Fruit fly (Drosophila melanogaster) whole organism, embryonic: ENCODE results near the gene CG9986.

Experiments
- Asciz ChIP-seq: fragments of 200-800 bp; sonication (Bioruptor generic); optimal IDR thresholded peaks from 2 replicates; lab custom pipeline; 2017; ENCODE audit warnings: missing biosample characterization, mild to moderate bottlenecking, missing genetic modification characterization, missing genetic modification reagents
- Atf3 ChIP-seq: fragments of 200-800 bp; sonication (Bioruptor generic); optimal IDR thresholded peaks from 3 replicates; lab custom pipeline; 2016; ENCODE audit warnings: missing biosample characterization, missing genetic modification characterization
- Bteb2 ChIP-seq: fragments of 200-800 bp; sonication (Bioruptor generic); optimal IDR thresholded peaks from 2 replicates; lab custom pipeline; 2016; ENCODE audit warnings: missing biosample characterization, missing genetic modification characterization
- CG10209 ChIP-seq: fragments of 200-800 bp; sonication (Bioruptor generic); optimal IDR thresholded peaks from 3 replicates; lab custom pipeline; 2017; ENCODE audit warnings: missing biosample characterization, mild to moderate bottlenecking, missing genetic modification characterization, missing genetic modification reagents
- CG11093 ChIP-seq: fragments of 200-800 bp; sonication (Bioruptor generic); IDR thresholded peaks from 3 replicates; pipeline ENCODE4 v1.3.6; 2022; ENCODE audit warnings: missing biosample characterization, missing genetic modification characterization
- CG11247 ChIP-seq: fragments of 200-800 bp; sonication (Bioruptor generic); IDR thresholded peaks from 2 replicates; pipeline ENCODE4 v1.3.6; 2022; ENCODE audit warnings: missing biosample characterization, missing genetic modification characterization
- CG11696 ChIP-seq: fragments of 200-800 bp; sonication (Bioruptor generic); IDR thresholded peaks from 2 replicates; pipeline ENCODE4 v1.3.6; 2022; ENCODE audit warnings: missing biosample characterization, missing genetic modification characterization
- CG12071 ChIP-seq: fragments of 200-800 bp; sonication (Bioruptor generic); optimal IDR thresholded peaks from 3 replicates; lab custom pipeline; 2018; ENCODE audit warnings: missing biosample characterization, mild to moderate bottlenecking, missing genetic modification characterization
- CG12391 ChIP-seq: fragments of 200-800 bp; sonication (Bioruptor generic); optimal IDR thresholded peaks from 3 replicates; lab custom pipeline; 2018; ENCODE audit warnings: missing biosample characterization, mild to moderate bottlenecking, missing genetic modification characterization, moderate library complexity
- CG15696 ChIP-seq: fragments of 200-800 bp; sonication (Bioruptor generic); optimal IDR thresholded peaks from 2 replicates; lab custom pipeline; 2019; ENCODE audit warnings: missing biosample characterization, mild to moderate bottlenecking, missing genetic modification characterization, moderate library complexity
- CG18262 ChIP-seq: fragments of 200-800 bp; optimal IDR thresholded peaks from 3 replicates; lab custom pipeline; 2019; ENCODE audit warnings: missing biosample characterization, mild to moderate bottlenecking, missing genetic modification characterization, moderate library complexity
- CG2199 ChIP-seq: fragments of 200-800 bp; sonication (Bioruptor generic); IDR thresholded peaks from 3 replicates; pipeline ENCODE4 v1.3.6; 2022; ENCODE audit warnings: missing biosample characterization, missing genetic modification characterization
- CG3281 ChIP-seq: fragments of 200-800 bp; sonication (Bioruptor generic); optimal IDR thresholded peaks from 3 replicates; lab custom pipeline; 2017; ENCODE audit warnings: missing biosample characterization, mild to moderate bottlenecking, missing genetic modification characterization
- CG3726 ChIP-seq: fragments of 200-800 bp; sonication (Bioruptor generic); IDR thresholded peaks from 3 replicates; pipeline ENCODE4, ENCODE4 v1.3.6; 2022; ENCODE audit warnings: missing biosample characterization, missing genetic modification characterization
- CG6272 ChIP-seq: fragments of 200-800 bp; sonication (Bioruptor generic); IDR thresholded peaks from 2 replicates; pipeline ENCODE4 v1.3.6; 2022; ENCODE audit warnings: missing biosample characterization, missing genetic modification characterization
- CG7963 ChIP-seq: fragments of 200-800 bp; sonication (Bioruptor generic); IDR thresholded peaks from 3 replicates; pipeline ENCODE4 v1.3.6; 2022; ENCODE audit warnings: missing biosample characterization, missing genetic modification characterization; ENCODE audit not compliant: partially characterized antibody
- CG8765 ChIP-seq: fragments of 200-800 bp; sonication (Bioruptor generic); IDR thresholded peaks from 2 replicates; pipeline ENCODE4 v1.3.6; 2022; ENCODE audit warnings: missing biosample characterization, missing genetic modification characterization
- Dll ChIP-seq: fragments of 200-800 bp; sonication (Bioruptor generic); IDR thresholded peaks from 4 replicates; pipeline ENCODE4 v1.3.6; 2022; ENCODE audit warnings: missing biosample characterization, missing genetic modification characterization; ENCODE audit not compliant: partially characterized antibody
- Fer3 ChIP-seq: fragments of 200-800 bp; sonication (Bioruptor generic); optimal IDR thresholded peaks from 2 replicates; lab custom pipeline; 2018; ENCODE audit warnings: missing biosample characterization, mild to moderate bottlenecking, missing genetic modification characterization, moderate library complexity
- HLH3B ChIP-seq: fragments of 200-800 bp; sonication (Bioruptor generic); IDR thresholded peaks from 2 replicates; pipeline ENCODE4 v1.3.6; 2022; ENCODE audit warnings: missing biosample characterization, missing genetic modification characterization
- HLH4C ChIP-seq: fragments of 200-800 bp; sonication (Bioruptor generic); IDR thresholded peaks from 3 replicates; pipeline ENCODE4 v1.3.6; 2022; ENCODE audit warnings: missing biosample characterization, missing genetic modification characterization; ENCODE audit not compliant: partially characterized antibody
- MTF-1 ChIP-seq: fragments of 200-800 bp; sonication (Bioruptor generic); optimal IDR thresholded peaks from 2 replicates; lab custom pipeline; 2018; ENCODE audit warnings: missing biosample characterization, mild to moderate bottlenecking, missing genetic modification characterization, borderline replicate concordance
- NC2β ChIP-seq: fragments of 200-800 bp; sonication (Bioruptor generic); optimal IDR thresholded peaks from 2 replicates; lab custom pipeline; 2016; ENCODE audit warnings: missing biosample characterization, missing genetic modification characterization
- NK7.1 ChIP-seq: fragments of 200-800 bp; sonication (Bioruptor generic); optimal IDR thresholded peaks from 3 replicates; lab custom pipeline; 2016; ENCODE audit warnings: missing biosample characterization, missing genetic modification characterization
- Rfx ChIP-seq: fragments of 200-800 bp; sonication (Bioruptor generic); IDR thresholded peaks from 2 replicates; pipeline ENCODE4 v1.3.6; 2022; ENCODE audit warnings: missing biosample characterization, missing genetic modification characterization
- Sox102F ChIP-seq: fragments of 200-800 bp; sonication (Bioruptor generic); optimal IDR thresholded peaks from 2 replicates; lab custom pipeline; 2018; ENCODE audit warnings: missing biosample characterization, mild to moderate bottlenecking, missing genetic modification characterization, moderate library complexity
- Xrp1 ChIP-seq: fragments of 200-800 bp; sonication (Bioruptor generic); IDR thresholded peaks from 2 replicates; pipeline ENCODE4 v1.3.6; 2022; ENCODE audit warnings: missing biosample characterization, missing genetic modification characterization
- ac ChIP-seq: fragments of 200-800 bp; sonication (Bioruptor generic); optimal IDR thresholded peaks from 3 replicates; lab custom pipeline; 2017; ENCODE audit warnings: missing biosample characterization, mild to moderate bottlenecking, missing genetic modification characterization
- ara ChIP-seq: fragments of 200-800 bp; sonication (Bioruptor generic); IDR thresholded peaks from 2 replicates; pipeline ENCODE4 v1.3.6; 2022; ENCODE audit warnings: missing biosample characterization, missing genetic modification characterization
- bigmax ChIP-seq: fragments of 200-800 bp; sonication (Bioruptor generic); optimal IDR thresholded peaks from 2 replicates; lab custom pipeline; 2018; ENCODE audit warnings: missing biosample characterization, mild to moderate bottlenecking, missing genetic modification characterization
- bowl ChIP-seq: fragments of 200-800 bp; sonication (Bioruptor generic); IDR thresholded peaks from 2 replicates; pipeline ENCODE4 v1.3.6; 2022; ENCODE audit warnings: missing biosample characterization, missing genetic modification characterization
- crol ChIP-seq: fragments of 200-800 bp; sonication (Bioruptor generic); IDR thresholded peaks from 2 replicates; pipeline ENCODE4 v1.3.6; 2022; ENCODE audit warnings: missing biosample characterization, missing genetic modification characterization
- ems ChIP-seq: fragments of 200-800 bp; sonication (Bioruptor generic); optimal IDR thresholded peaks from 3 replicates; lab custom pipeline; 2016; ENCODE audit warnings: missing biosample characterization, missing genetic modification characterization
- eyg ChIP-seq: fragments of 200-800 bp; sonication (Bioruptor generic); optimal IDR thresholded peaks from 3 replicates; lab custom pipeline; 2016; ENCODE audit warnings: missing biosample characterization, missing genetic modification characterization
- fd64A ChIP-seq: fragments of 200-800 bp; sonication (Bioruptor generic); optimal IDR thresholded peaks from 3 replicates; lab custom pipeline; 2018; ENCODE audit warnings: missing biosample characterization, mild to moderate bottlenecking, missing genetic modification characterization
- gfzf ChIP-seq: fragments of 200-800 bp; sonication (Bioruptor generic); optimal IDR thresholded peaks from 2 replicates; lab custom pipeline; 2016; ENCODE audit warnings: missing biosample characterization, mild to moderate bottlenecking, missing genetic modification characterization, moderate library complexity
- gsb ChIP-seq: fragments of 200-800 bp; sonication (Bioruptor generic); IDR thresholded peaks from 2 replicates; pipeline ENCODE4 v1.3.6; 2022; ENCODE audit warnings: missing biosample characterization, missing genetic modification characterization
- gsb-n ChIP-seq: fragments of 200-800 bp; sonication (Bioruptor generic); optimal IDR thresholded peaks from 3 replicates; lab custom pipeline; 2018; ENCODE audit warnings: missing biosample characterization, mild to moderate bottlenecking, missing genetic modification characterization
- lola ChIP-seq, 3 experiments: fragments of >200 bp in 2 of 3; fragments of 200-800 bp in 1 of 3; sonication (Bioruptor generic) in 1 of 3; optimal IDR thresholded peaks; 2 replicates each; lab custom pipeline; 2017 to 2019; ENCODE audit warnings: missing biosample characterization in 3 of 3, missing genetic modification characterization in 3 of 3, mild to moderate bottlenecking in 1 of 3, moderate library complexity in 1 of 3
- nau ChIP-seq: fragments of 200-800 bp; sonication (Bioruptor generic); optimal IDR thresholded peaks from 3 replicates; lab custom pipeline; 2017; ENCODE audit warnings: missing biosample characterization, mild to moderate bottlenecking, missing genetic modification characterization, missing genetic modification reagents
- nom ChIP-seq: fragments of 200-800 bp; sonication (Bioruptor generic); optimal IDR thresholded peaks from 2 replicates; lab custom pipeline; 2017; ENCODE audit warnings: missing biosample characterization, missing genetic modification characterization, mild to moderate bottlenecking, moderate library complexity, missing genetic modification reagents
- p53 ChIP-seq: fragments of 200-800 bp; sonication (Bioruptor generic); optimal IDR thresholded peaks from 2 replicates; lab custom pipeline; 2016; ENCODE audit warnings: missing biosample characterization, missing genetic modification characterization
- pan ChIP-seq, 4 experiments: fragments of >200 bp in 3 of 4; fragments of 200-800 bp in 1 of 4; sonication (Bioruptor generic) in 1 of 4; optimal IDR thresholded peaks in 3 of 4; IDR thresholded peaks in 1 of 4; 2 replicates each; pipeline versions ENCODE4 v1.3.6 to Lab custom; 2017 to 2022; ENCODE audit warnings: missing biosample characterization in 2 of 4, missing genetic modification characterization in 2 of 4, mixed read lengths in 1 of 4
- phol ChIP-seq: fragments of 200-800 bp; sonication (Bioruptor generic); optimal IDR thresholded peaks from 3 replicates; lab custom pipeline; 2018; ENCODE audit warnings: missing biosample characterization, mild to moderate bottlenecking, missing genetic modification characterization, moderate library complexity
- ranshi ChIP-seq: fragments of 200-800 bp; sonication (Bioruptor generic); IDR thresholded peaks from 2 replicates; pipeline ENCODE4 v1.3.6; 2022; ENCODE audit warnings: missing biosample characterization, missing genetic modification characterization
- run ChIP-seq: fragments of 200-800 bp; sonication (Bioruptor generic); optimal IDR thresholded peaks from 3 replicates; lab custom pipeline; 2018; ENCODE audit warnings: missing biosample characterization, mild to moderate bottlenecking, missing genetic modification characterization
- sisA ChIP-seq: fragments of 200-800 bp; sonication (Bioruptor generic); IDR thresholded peaks from 2 replicates; pipeline ENCODE4 v1.3.6; 2022; ENCODE audit warnings: missing biosample characterization, missing genetic modification characterization
- so ChIP-seq: fragments of 200-800 bp; sonication (Bioruptor generic); IDR thresholded peaks from 3 replicates; pipeline ENCODE4 v1.3.6; 2022; ENCODE audit warnings: missing biosample characterization, missing genetic modification characterization
- trh ChIP-seq: fragments of 200-800 bp; sonication (Bioruptor generic); optimal IDR thresholded peaks from 2 replicates; lab custom pipeline; 2016; ENCODE audit warnings: missing biosample characterization, missing genetic modification characterization
- wek ChIP-seq: fragments of 200-800 bp; sonication (Bioruptor generic); optimal IDR thresholded peaks from 3 replicates; lab custom pipeline; 2018; ENCODE audit warnings: missing biosample characterization, mild to moderate bottlenecking, missing genetic modification characterization, moderate library complexity

The CG9986 gene

DNA sequence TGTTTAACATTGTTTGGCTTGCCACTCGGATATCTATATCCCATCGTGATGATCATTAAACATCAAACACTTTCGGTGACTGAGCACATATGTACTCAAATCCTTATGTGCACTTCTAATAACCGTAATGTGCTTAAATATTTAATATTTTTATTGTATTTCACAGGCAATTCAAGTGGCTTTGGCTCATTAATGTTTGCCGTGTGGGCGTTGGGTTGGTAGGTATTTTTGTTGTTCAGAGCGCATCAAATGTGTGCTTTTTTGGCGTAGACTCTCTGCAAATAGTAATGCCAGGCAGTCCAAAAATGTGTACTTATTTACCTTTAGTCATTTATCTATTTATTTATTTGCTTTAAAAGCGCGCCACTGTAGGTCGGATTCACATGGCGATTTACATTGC is 18.9 kb upstream of the CG9986 start (continued):
- no peak for TF ChIP-seq Bteb2 (GFP tag; lab: Kevin White, UChicago)
- no peak for TF ChIP-seq CG3726 (GFP tag; lab: Robert Waterston, UW)
- TF ChIP-seq ranshi (GFP tag; lab: Robert Waterston, UW) = 0 out of 2 replicates have a peak, but pooled peaks have one; percentile 15
- TF ChIP-seq gfzf = no peak
- TF ChIP-seq trh (GFP tag; lab: Kevin White, UChicago) = no peak
- TF ChIP-seq Rfx = 0 out of 2 replicates have a peak, but pooled peaks have one; percentile 6
- TF ChIP-seq run = no peak
- no peak for TF ChIP-seq bigmax (GFP tag; lab: Kevin White, UChicago)
- peak; percentile 50 for TF ChIP-seq CG10209 (GFP tag; lab: Kevin White, UChicago)
- no peak for TF ChIP-seq gsb (GFP tag; lab: Robert Waterston, UW)
- no peak for TF ChIP-seq CG7963 (GFP tag; lab: Robert Waterston, UW)
- TF ChIP-seq nom = no peak
- TF ChIP-seq ac (GFP tag; lab: Kevin White, UChicago) = peak; percentile 30
- peak; percentile 48 for TF ChIP-seq CG3281 (GFP tag; lab: Kevin White, UChicago)
- peak; percentile 7 for TF ChIP-seq fd64A (GFP tag; lab: Kevin White, UChicago)
- TF ChIP-seq NK7.1 (GFP tag; lab: Kevin White, UChicago) = no peak
- no peak for TF ChIP-seq crol
- no peak for TF ChIP-seq Dll (GFP tag; lab: Robert Waterston, UW)
- TF ChIP-seq NC2β (GFP tag; lab: Kevin White, UChicago) = peak; percentile 9
- TF ChIP-seq CG12071 (GFP tag; lab: Kevin White, UChicago) = peak; percentile 34
- peak; percentile 72 for TF ChIP-seq CG15696 (tag; lab: Kevin White, UChicago)
- TF ChIP-seq Fer3 (tag; lab: Kevin White, UChicago) = peak; percentile 13
- TF ChIP-seq lola (GFP tag; optimal IDR thresholded peaks at IDR 0.05; lab: Kevin White, UChicago) = no peak
- TF ChIP-seq wek (GFP tag; lab: Kevin White, UChicago) = peak; percentile 20
- TF ChIP-seq CG18262 (tag; lab: Kevin White, UChicago) = peak; percentile 32
- no peak for TF ChIP-seq pan (optimal IDR thresholded peaks at IDR 0.05; lab: Kevin White, UChicago)
- TF ChIP-seq pan (GFP tag; optimal IDR thresholded peaks at IDR 0.05 in 1 of 2, IDR thresholded peaks at IDR 0.05 in 1 of 2) = peak in 1 of 2 experiments; percentile 28
- peak; percentile 30 for TF ChIP-seq Asciz
- TF ChIP-seq Atf3 (GFP tag; lab: Kevin White, UChicago) = no peak
- TF ChIP-seq MTF-1 (GFP tag; lab: Kevin White, UChicago) = no peak
- peak; percentile 2 for TF ChIP-seq CG12391 (tag; lab: Kevin White, UChicago)
- TF ChIP-seq CG11247 (GFP tag; lab: Robert Waterston, UW) = no peak
- TF ChIP-seq Sox102F = peak; percentile 26
- no peak for TF ChIP-seq HLH4C
- no peak for TF ChIP-seq phol
- TF ChIP-seq ems (GFP tag; lab: Kevin White, UChicago) = no peak
- TF ChIP-seq gsb-n (tag; lab: Kevin White, UChicago) = peak; percentile 19
- no peak for TF ChIP-seq CG8765
- TF ChIP-seq bowl (GFP tag; lab: Robert Waterston, UW) = no peak
- TF ChIP-seq sisA = no peak
- TF ChIP-seq eyg (GFP tag; lab: Kevin White, UChicago) = no peak
- TF ChIP-seq CG2199 = no peak
- no peak for TF ChIP-seq CG11696
- no peak for TF ChIP-seq HLH3B (GFP tag; lab: Robert Waterston, UW)
- TF ChIP-seq CG6272 (GFP tag; lab: Robert Waterston, UW) = no peak
- peak; percentile 29; the same call in 1 of the 2 replicates for TF ChIP-seq Xrp1 (GFP tag; lab: Robert Waterston, UW)
- TF ChIP-seq p53 (GFP tag; lab: Kevin White, UChicago) = no peak
- TF ChIP-seq CG11093 (GFP tag; lab: Robert Waterston, UW) = no peak
- TF ChIP-seq so (GFP tag; lab: Robert Waterston, UW) = peak; percentile 38; the same call in 1 of the 3 replicates
- peak; percentile 18 for TF ChIP-seq nau (GFP tag; lab: Kevin White, UChicago)
- 0 out of 2 replicates have a peak, but pooled peaks have one; percentile 12 for TF ChIP-seq ara
